Worm (Caenorhabditis elegans): ENCODE measurements around the gene lit-1.

ce11 chrIII:13748312-13748711 lies 46.5 kb downstream of the lit-1 start, which contains the start of gene K08E3.2:
- TF ChIP-seq hlh-12 (tag; optimal IDR thresholded peaks at IDR 0.05), result no peak
- no peak for TF ChIP-seq snpc-4 (GFP tag; optimal IDR thresholded peaks at IDR 0.05)
- TF ChIP-seq snpc-4 (tag; optimal IDR thresholded peaks at IDR 0.05), result no peak
- no peak for TF ChIP-seq gei-17 (GFP tag; optimal IDR thresholded peaks at IDR 0.05)
- TF ChIP-seq egrh-3 (GFP tag; IDR thresholded peaks at IDR 0.05), result peak; percentile 26; the same call in 1 of the 2 replicates
- TF ChIP-seq lir-1 (GFP tag; conservative IDR thresholded peaks at IDR 0.05), result no peak
- TF ChIP-seq nfya-1 (tag; optimal IDR thresholded peaks at IDR 0.05; ENCODE audit: borderline replicate concordance, insufficient read depth), result no peak
- TF ChIP-seq F23B12.7 (tag; optimal IDR thresholded peaks at IDR 0.05; ENCODE audit: insufficient read depth), result no peak
- TF ChIP-seq hrde-1 (tag; optimal IDR thresholded peaks at IDR 0.05; ENCODE audit: borderline replicate concordance), result no peak
- no peak for TF ChIP-seq ZK185.1 (tag; optimal IDR thresholded peaks at IDR 0.05; ENCODE audit: poor library complexity, severe bottlenecking)
- no peak for TF ChIP-seq tlf-1 (GFP tag; optimal IDR thresholded peaks at IDR 0.05)
- TF ChIP-seq let-607 (tag; optimal IDR thresholded peaks at IDR 0.05), result no peak
